Fruit fly (Drosophila melanogaster): Measurements from ENCODE around the gene CG31496.

CG31496 gene

dm6 chr3R:7349452-7349851 is 4.6 kb downstream of the CG31496 start, which contains the start of gene CG43290:
Gene CG43290 (minus strand): TSS chr3R:7349552.
- TF ChIP-seq Sin3A (optimal IDR thresholded peaks at IDR 0.05) (no peak), h (optimal IDR thresholded peaks at IDR 0.05) (no peak), Myc (optimal IDR thresholded peaks at IDR 0.05) (no peak), psq (optimal IDR thresholded peaks at IDR 0.05) (no peak), insv (optimal IDR thresholded peaks at IDR 0.05) (no peak), ttk (optimal IDR thresholded peaks at IDR 0.05) (no peak)

- no peak for TF ChIP-seq insv (optimal IDR thresholded peaks at IDR 0.05)
- TF ChIP-seq ttk (optimal IDR thresholded peaks at IDR 0.05) = no peak
- no peak for TF ChIP-seq Myc (optimal IDR thresholded peaks at IDR 0.05)
- TF ChIP-seq psq (optimal IDR thresholded peaks at IDR 0.05) = no peak
- no peak for TF ChIP-seq h (optimal IDR thresholded peaks at IDR 0.05)
- TF ChIP-seq Sin3A (optimal IDR thresholded peaks at IDR 0.05) = no peak
These were observed 17.2 kb downstream of the CG31496 start, which contains the start of gene CG17944 for dm6 chr3R:7362023-7362422. Gene CG17944 (minus strand): TSS chr3R:7362123.

dm6 chr3R:7363673-7364072 is 18.8 kb downstream of the CG31496 start, which contains the start of gene Mst84Dd:
Gene Mst84Dd (minus strand): TSS chr3R:7363773.
- TF ChIP-seq insv (optimal IDR thresholded peaks at IDR 0.05) (no peak), psq (optimal IDR thresholded peaks at IDR 0.05) (no peak), ttk (optimal IDR thresholded peaks at IDR 0.05) (no peak), Myc (optimal IDR thresholded peaks at IDR 0.05) (no peak), h (optimal IDR thresholded peaks at IDR 0.05) (no peak), Sin3A (optimal IDR thresholded peaks at IDR 0.05) (no peak)

- TF ChIP-seq Myc (optimal IDR thresholded peaks at IDR 0.05) = no peak
- no peak for TF ChIP-seq ttk (optimal IDR thresholded peaks at IDR 0.05)
- TF ChIP-seq insv (optimal IDR thresholded peaks at IDR 0.05) = no peak
- TF ChIP-seq h (optimal IDR thresholded peaks at IDR 0.05) = no peak
- TF ChIP-seq psq (optimal IDR thresholded peaks at IDR 0.05) = no peak
These were observed 19.7 kb downstream of the CG31496 start, which contains the start of gene Mst84Dc for dm6 chr3R:7364573-7364972. Gene Mst84Dc (minus strand): TSS chr3R:7364673.

dm6 chr3R:7365527-7365926 is 20.7 kb downstream of the CG31496 start, which contains the start of the genes Mst84Db and Mst84Da:
Gene Mst84Db (minus strand): TSS chr3R:7365627.
Gene Mst84Da (plus strand): TSS chr3R:7365850.
- TF ChIP-seq insv (optimal IDR thresholded peaks at IDR 0.05) = no peak
- TF ChIP-seq psq (optimal IDR thresholded peaks at IDR 0.05) = no peak
- no peak for TF ChIP-seq Sin3A (optimal IDR thresholded peaks at IDR 0.05)
- TF ChIP-seq h (optimal IDR thresholded peaks at IDR 0.05) = no peak
- no peak for TF ChIP-seq ttk (optimal IDR thresholded peaks at IDR 0.05)
- no peak for TF ChIP-seq Myc (optimal IDR thresholded peaks at IDR 0.05)

dm6 chr3R:7369205-7369604 is 24.3 kb downstream of the CG31496 start, which contains the start of gene MstProx:
Gene MstProx (minus strand): TSS chr3R:7369305.
- TF ChIP-seq insv (optimal IDR thresholded peaks at IDR 0.05) (no peak), psq (optimal IDR thresholded peaks at IDR 0.05) (no peak), Sin3A (optimal IDR thresholded peaks at IDR 0.05) (no peak), h (optimal IDR thresholded peaks at IDR 0.05) (no peak), ttk (optimal IDR thresholded peaks at IDR 0.05) (no peak), Myc (optimal IDR thresholded peaks at IDR 0.05) (no peak)

- TF ChIP-seq psq (optimal IDR thresholded peaks at IDR 0.05) (no peak), Myc (optimal IDR thresholded peaks at IDR 0.05) (no peak), h (optimal IDR thresholded peaks at IDR 0.05) (no peak), ttk (optimal IDR thresholded peaks at IDR 0.05) (no peak), Sin3A (optimal IDR thresholded peaks at IDR 0.05) (no peak), insv (optimal IDR thresholded peaks at IDR 0.05) (no peak)
These were observed 46.2 kb downstream of the CG31496 start, which contains the start of gene CG42650 for dm6 chr3R:7391113-7391512. Gene CG42650 (plus strand): TSS chr3R:7391413.

- no peak for TF ChIP-seq Myc (optimal IDR thresholded peaks at IDR 0.05)
- TF ChIP-seq h (optimal IDR thresholded peaks at IDR 0.05) = no peak
- TF ChIP-seq Sin3A (optimal IDR thresholded peaks at IDR 0.05) = no peak
- no peak for TF ChIP-seq psq (optimal IDR thresholded peaks at IDR 0.05)
- TF ChIP-seq ttk (optimal IDR thresholded peaks at IDR 0.05) = no peak
- TF ChIP-seq insv (optimal IDR thresholded peaks at IDR 0.05) = no peak
These were observed 49.2 kb downstream of the CG31496 start for dm6 chr3R:7394047-7394446.
